Worm (Caenorhabditis elegans): Measurements from ENCODE around the gene DH11.5.

- TF ChIP-seq ets-4 (tag; optimal IDR thresholded peaks at IDR 0.05) (no peak), pqm-1 (tag; optimal IDR thresholded peaks at IDR 0.05) (no peak)
These were observed 31.9 kb downstream of the DH11.5 start, which contains the start of gene glna-2 for ce11 chrII:8008334-8008733.

Data from whole organism, late embryonic.